Fruit fly (Drosophila melanogaster) S2 (cell line): ENCODE data around the gene ND-B14.5AL.

Experiments
- CG8478 ChIP-seq: fragments of >200 bp; optimal IDR thresholded peaks from 2 replicates; lab custom pipeline; 2018
- CTCF ChIP-seq, 2 experiments: fragments of >200 bp; optimal IDR thresholded peaks; 2 replicates each; lab custom pipeline; 2018

ND-B14.5AL gene

DNA sequence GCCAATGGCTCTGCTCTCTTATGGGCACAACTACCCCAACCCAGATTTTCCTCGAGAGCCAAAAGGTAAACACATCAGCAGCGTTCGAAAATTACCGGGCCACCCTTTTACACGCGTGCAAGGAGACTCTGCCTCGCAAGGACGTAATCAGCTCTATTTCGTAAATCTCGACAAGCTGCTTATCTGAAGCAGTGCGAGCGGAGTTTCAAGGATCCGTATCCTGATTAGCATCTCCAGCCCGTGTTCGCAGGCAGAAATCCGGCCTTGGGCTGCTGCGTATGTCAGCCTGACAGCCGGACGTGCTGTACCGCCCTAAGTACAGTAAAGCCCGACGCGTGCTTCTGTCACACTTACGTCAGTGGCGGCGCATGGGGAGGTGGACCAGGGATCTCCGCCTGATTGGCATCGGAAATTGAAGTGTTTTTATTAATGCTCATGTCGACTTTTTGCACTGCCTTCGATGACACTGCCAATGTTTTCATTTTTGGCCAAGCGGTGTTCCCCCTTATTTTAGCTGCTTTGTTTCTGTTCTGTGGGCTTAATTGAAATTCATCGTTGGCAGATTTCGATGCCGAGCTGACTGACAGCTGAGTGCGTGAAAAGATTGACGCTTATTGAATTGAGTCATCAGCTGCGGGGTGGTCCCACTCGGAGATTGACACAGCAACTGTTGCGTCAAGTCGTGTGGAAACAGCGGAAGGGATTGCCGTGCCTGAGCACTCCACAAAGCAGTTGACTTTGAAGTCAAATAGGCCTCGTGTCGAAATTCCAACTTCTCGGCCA, at the start of gene ND-B14.5AL:
ND-B14.5AL (plus strand) TSS at position 733 of the 783 bp plus-strand sequence.
- TF ChIP-seq CTCF (optimal IDR thresholded peaks at IDR 0.05; lab: Kevin White, UChicago) (no peak), CG8478 (lab: Kevin White, UChicago) (no peak)

- TF ChIP-seq CG8478 (lab: Kevin White, UChicago) (no peak), CTCF (optimal IDR thresholded peaks at IDR 0.05; lab: Kevin White, UChicago) (no peak)
These were observed 34.5 kb upstream of the ND-B14.5AL start for dm6 chr3L:22571679-22572078.

- TF ChIP-seq CG8478 (lab: Kevin White, UChicago) (no peak), CTCF (optimal IDR thresholded peaks at IDR 0.05; lab: Kevin White, UChicago) (no peak)
These were observed 33.9 kb upstream of the ND-B14.5AL start for dm6 chr3L:22572272-22572671.

- no peak for TF ChIP-seq CTCF (optimal IDR thresholded peaks at IDR 0.05; lab: Kevin White, UChicago)
- no peak for TF ChIP-seq CG8478 (lab: Kevin White, UChicago)
These were observed 19.6 kb upstream of the ND-B14.5AL start for dm6 chr3L:22586401-22587161.

dm6 chr3L:22587890-22588645, 18.1 kb upstream of the ND-B14.5AL start:
- TF ChIP-seq CG8478 (lab: Kevin White, UChicago) (no peak), CTCF (optimal IDR thresholded peaks at IDR 0.05; lab: Kevin White, UChicago) (no peak)

DNA sequence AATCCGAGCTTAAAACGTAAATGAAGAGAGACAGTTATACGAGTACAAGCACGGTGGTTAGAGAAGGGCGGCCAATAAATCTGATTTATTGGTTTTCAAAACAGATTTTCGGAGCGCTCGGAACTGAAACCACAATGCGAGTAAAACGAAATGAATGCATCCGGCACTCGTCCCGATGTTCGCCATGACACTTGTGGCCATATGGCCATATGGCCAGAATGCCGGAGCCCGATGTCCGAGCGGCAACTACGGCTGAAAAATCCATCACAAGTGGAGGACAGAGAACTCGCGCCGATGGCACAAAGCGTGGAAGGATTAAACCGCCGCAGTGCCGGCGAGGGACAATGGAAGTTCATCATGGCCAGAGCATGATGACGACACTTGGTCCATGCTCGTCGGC, 17.0 kb upstream of the ND-B14.5AL start:
- TF ChIP-seq CG8478 (lab: Kevin White, UChicago): no peak

- TF ChIP-seq CG8478 (lab: Kevin White, UChicago) (no peak), CTCF (optimal IDR thresholded peaks at IDR 0.05; lab: Kevin White, UChicago) (no peak)
These were observed 907 bp downstream of the ND-B14.5AL start for dm6 chr3L:22607076-22607475.

DNA sequence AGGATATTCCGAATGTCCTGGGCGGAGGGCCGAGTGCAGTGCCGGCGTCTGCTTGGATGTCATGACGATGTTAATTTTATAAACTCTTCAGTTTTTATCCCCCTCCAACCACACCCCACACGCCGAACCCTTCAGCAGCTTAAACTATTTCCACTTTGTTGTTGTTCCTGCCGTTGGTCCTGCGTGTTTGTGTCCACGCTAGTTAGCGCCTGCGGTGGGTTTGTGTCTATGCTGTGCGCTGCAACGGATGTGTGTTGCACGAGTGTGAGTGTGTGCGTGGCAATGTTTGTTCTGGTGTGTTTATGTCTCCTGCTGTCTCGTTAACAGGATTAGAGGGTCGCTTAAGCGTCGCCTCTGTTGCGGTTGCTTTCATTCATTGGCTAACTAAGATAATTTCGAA, 10.6 kb downstream of the ND-B14.5AL start:
- TF ChIP-seq CG8478 (lab: Kevin White, UChicago) (no peak), CTCF (optimal IDR thresholded peaks at IDR 0.05; lab: Kevin White, UChicago) (peak; percentile 58 to 59)

dm6 chr3L:22634111-22634510, 27.9 kb downstream of the ND-B14.5AL start:
- TF ChIP-seq CG8478 (lab: Kevin White, UChicago): no peak
- peak; percentile 88 to 89 for TF ChIP-seq CTCF (optimal IDR thresholded peaks at IDR 0.05; lab: Kevin White, UChicago)

dm6 chr3L:22637866-22638534, 31.8 kb downstream of the ND-B14.5AL start, which contains the start of gene CG14459:
Gene CG14459, minus strand, starts transcription at chr3L:22637916.
- no peak for TF ChIP-seq CTCF (optimal IDR thresholded peaks at IDR 0.05; lab: Kevin White, UChicago)
- no peak for TF ChIP-seq CG8478 (lab: Kevin White, UChicago)

dm6 chr3L:22642276-22642900, 36.2 kb downstream of the ND-B14.5AL start:
- no peak for TF ChIP-seq CG8478 (lab: Kevin White, UChicago)
- no peak for TF ChIP-seq CTCF (optimal IDR thresholded peaks at IDR 0.05; lab: Kevin White, UChicago)

- TF ChIP-seq CG8478 (lab: Kevin White, UChicago) (no peak), CTCF (optimal IDR thresholded peaks at IDR 0.05; lab: Kevin White, UChicago) (no peak)
These were observed 39.2 kb downstream of the ND-B14.5AL start, which contains the start of gene CG33766 for dm6 chr3L:22645327-22645726. Gene CG33766, plus strand, starts transcription at chr3L:22645627.

- no peak for TF ChIP-seq CG8478 (lab: Kevin White, UChicago)
- TF ChIP-seq CTCF (optimal IDR thresholded peaks at IDR 0.05; lab: Kevin White, UChicago): no peak
These were observed 39.8 kb downstream of the ND-B14.5AL start, which contains the start of gene CG33767 for dm6 chr3L:22646007-22646406. Gene CG33767, plus strand, starts transcription at chr3L:22646307.
